Worm (Caenorhabditis elegans) whole organism, young adult: ENCODE measurements around the gene sra-34.

Experiments
- B0261.1 ChIP-seq: sonication (generic microtip); optimal IDR thresholded peaks from 2 replicates; lab custom pipeline; 2016; ENCODE audit warnings: mild to moderate bottlenecking, missing genetic modification characterization, moderate library complexity, missing compliant biosample characterization
- Y67H2A.10 ChIP-seq: fragments of 200-800 bp; sonication (Bioruptor generic); conservative IDR thresholded peaks from 2 replicates; pipeline ENCODE4 v1.3.6; 2022; ENCODE audit warnings: missing genetic modification reagents, missing genetic modification characterization, missing compliant biosample characterization
- ceh-27 ChIP-seq: fragments of 200-800 bp; sonication (Bioruptor generic); optimal IDR thresholded peaks from 2 replicates; lab custom pipeline; 2018; ENCODE audit warnings: mild to moderate bottlenecking, missing genetic modification characterization, moderate library complexity, missing compliant biosample characterization
- hmg-20 ChIP-seq: fragments of 200-800 bp; sonication (Bioruptor generic); IDR thresholded peaks from 2 replicates; pipeline ENCODE4 v1.3.6; 2022; ENCODE audit warnings: missing genetic modification reagents, missing genetic modification characterization, missing compliant biosample characterization
- let-607 ChIP-seq, 2 experiments: fragments of 200-800 bp in 1 of 2; sonication (Bioruptor generic) in 1 of 2; sonication (generic microtip) in 1 of 2; optimal IDR thresholded peaks; 2 replicates each; lab custom pipeline; 2016 to 2018; ENCODE audit warnings: mild to moderate bottlenecking in 2 of 2, missing compliant biosample characterization in 2 of 2, missing genetic modification characterization in 2 of 2, moderate library complexity in 2 of 2, missing genotype in 1 of 2
- lin-26 ChIP-seq: fragments of 200-800 bp; sonication (Bioruptor generic); IDR thresholded peaks from 2 replicates; pipeline ENCODE4 v1.3.6; 2022; ENCODE audit warnings: missing genetic modification reagents, missing genetic modification characterization, missing compliant biosample characterization
- nfya-1 ChIP-seq: sonication (generic microtip); optimal IDR thresholded peaks from 2 replicates; lab custom pipeline; 2017; ENCODE audit warnings: antibody characterized with exemption, missing compliant biosample characterization, missing genetic modification characterization, borderline replicate concordance; ENCODE audit not compliant: insufficient read depth

- no peak for TF ChIP-seq hmg-20 (GFP tag; lab: Robert Waterston, UW)
- TF ChIP-seq Y67H2A.10 (GFP tag; lab: Robert Waterston, UW), result no peak
- no peak for TF ChIP-seq nfya-1
- no peak for TF ChIP-seq ceh-27 (GFP tag; lab: Kevin White, UChicago)
- no peak for TF ChIP-seq let-607 (tag; optimal IDR thresholded peaks at IDR 0.05; lab: Kevin White, UChicago)
- no peak for TF ChIP-seq B0261.1 (tag; lab: Kevin White, UChicago)
- no peak for TF ChIP-seq lin-26 (GFP tag; lab: Robert Waterston, UW)
These were observed 36.7 kb downstream of the sra-34 start for ce11 chrII:4506552-4507291.
